Worm (Caenorhabditis elegans) whole organism, L3 larva: ENCODE results near the gene C47E8.9.

Source experiments
- egl-27 ChIP-seq: sonication (generic microtip); optimal IDR thresholded peaks from 4 replicates; lab custom pipeline; 2017; ENCODE audit warnings: missing biosample characterization, missing genetic modification reagents, missing genetic modification characterization
- hmg-11 ChIP-seq: sonication (generic microtip); optimal IDR thresholded peaks from 2 replicates; lab custom pipeline; 2016; ENCODE audit warnings: missing genetic modification characterization, missing compliant biosample characterization
- mdl-1 ChIP-seq: fragments of 150-350 bp; optimal IDR thresholded peaks from 2 replicates; lab custom pipeline; 2014; ENCODE audit warnings: missing biosample characterization, missing genetic modification characterization
- nhr-12 ChIP-seq: fragments of 150-350 bp; optimal IDR thresholded peaks from 2 replicates; lab custom pipeline; 2014; ENCODE audit warnings: missing biosample characterization, missing genetic modification characterization

- TF ChIP-seq mdl-1 (tag; lab: Kevin White, UChicago) = no peak
- no peak for TF ChIP-seq hmg-11
- no peak for TF ChIP-seq egl-27 (tag; lab: Kevin White, UChicago)
- no peak for TF ChIP-seq nhr-12 (tag; lab: Kevin White, UChicago)
Measured at ce11 chrV:14665728-14666127, 2.6 kb downstream of the C47E8.9 start, which contains the start of gene C47E8.1.
